Worm (Caenorhabditis elegans) whole organism, mixed stage, embryonic: ENCODE measurements around the gene W04E12.7.

Experiments
- blmp-1 ChIP-seq: fragments of 150-350 bp; optimal IDR thresholded peaks from 2 replicates; lab custom pipeline; 2014; ENCODE audit warnings: missing biosample characterization, missing genetic modification characterization
- elt-3 ChIP-seq: fragments of 150-350 bp; optimal IDR thresholded peaks from 2 replicates; lab custom pipeline; 2014; ENCODE audit warnings: missing biosample characterization, missing genetic modification characterization
- lin-13 ChIP-seq: fragments of 150-350 bp; optimal IDR thresholded peaks from 2 replicates; lab custom pipeline; 2014; ENCODE audit warnings: missing biosample characterization, missing genetic modification characterization
- mep-1 ChIP-seq: fragments of 150-350 bp; optimal IDR thresholded peaks from 2 replicates; lab custom pipeline; 2017; ENCODE audit warnings: missing biosample characterization, missing genetic modification reagents, missing genetic modification characterization, inconsistent platforms
- nhr-12 ChIP-seq: fragments of 150-350 bp; optimal IDR thresholded peaks from 2 replicates; lab custom pipeline; 2014; ENCODE audit warnings: missing biosample characterization, missing genetic modification characterization
- nhr-237 ChIP-seq: fragments of 150-350 bp; optimal IDR thresholded peaks from 2 replicates; lab custom pipeline; 2014; ENCODE audit warnings: missing biosample characterization, missing genetic modification characterization
- nhr-76 ChIP-seq: sonication (generic microtip); optimal IDR thresholded peaks from 2 replicates; lab custom pipeline; 2017; ENCODE audit warnings: missing biosample characterization, missing genetic modification characterization
- pha-4 ChIP-seq: fragments of 150-350 bp; optimal IDR thresholded peaks from 2 replicates; lab custom pipeline; 2018; ENCODE audit warnings: missing biosample characterization, missing genetic modification reagents, missing genetic modification characterization
- snpc-4 ChIP-seq: fragments of 150-350 bp; optimal IDR thresholded peaks from 2 replicates; lab custom pipeline; 2014; ENCODE audit warnings: missing biosample characterization, missing genetic modification characterization
- sptf-1 ChIP-seq: sonication (generic microtip); optimal IDR thresholded peaks from 2 replicates; lab custom pipeline; 2017; ENCODE audit warnings: mild to moderate bottlenecking, missing genetic modification characterization, moderate library complexity, missing compliant biosample characterization
- unc-120 ChIP-seq: sonication (generic microtip); optimal IDR thresholded peaks from 2 replicates; lab custom pipeline; 2017; ENCODE audit warnings: missing genetic modification characterization, missing compliant biosample characterization; ENCODE audit not compliant: poor library complexity, severe bottlenecking
- unc-39 ChIP-seq: fragments of 150-350 bp; optimal IDR thresholded peaks from 2 replicates; lab custom pipeline; 2014; ENCODE audit warnings: missing biosample characterization, missing genetic modification characterization
- unc-62 ChIP-seq: fragments of 150-350 bp; optimal IDR thresholded peaks from 2 replicates; lab custom pipeline; 2014; ENCODE audit warnings: missing biosample characterization, missing genetic modification reagents, missing genetic modification characterization
- ztf-11 ChIP-seq: fragments of 150-350 bp; optimal IDR thresholded peaks from 2 replicates; lab custom pipeline; 2014; ENCODE audit warnings: missing biosample characterization, missing genetic modification characterization

DNA sequence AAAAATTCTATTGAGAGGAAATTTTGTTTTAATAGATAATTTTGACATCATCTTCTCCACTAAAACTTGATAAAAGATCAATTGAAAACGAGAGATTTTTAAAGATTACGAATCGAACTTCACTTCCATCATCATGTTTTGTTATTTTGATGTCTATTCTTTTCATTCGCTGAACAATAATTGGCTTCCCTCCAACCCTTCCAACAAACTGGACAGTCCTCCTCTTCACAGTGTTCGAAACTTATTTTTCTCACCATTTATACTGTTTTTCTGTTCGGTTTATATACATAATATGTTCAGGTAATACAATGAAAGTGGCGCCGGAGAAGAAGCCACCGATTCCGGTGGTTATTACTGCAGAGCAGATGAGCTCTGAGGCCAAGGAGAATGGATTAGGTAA is 23.4 kb upstream of the W04E12.7 start, which contains the start of gene M162.5:
- TF ChIP-seq unc-120 (tag; lab: Kevin White, UChicago) = no peak
- no peak for TF ChIP-seq snpc-4 (tag; lab: Kevin White, UChicago)
- no peak for TF ChIP-seq ztf-11
- TF ChIP-seq sptf-1 (tag; lab: Kevin White, UChicago) = no peak
- no peak for TF ChIP-seq nhr-12 (tag; lab: Kevin White, UChicago)
- TF ChIP-seq mep-1 (tag; lab: Kevin White, UChicago) = no peak
- TF ChIP-seq unc-39 (tag; lab: Kevin White, UChicago) = no peak
- TF ChIP-seq lin-13 (tag; lab: Kevin White, UChicago) = no peak
- TF ChIP-seq blmp-1 (tag; lab: Kevin White, UChicago) = no peak
- no peak for TF ChIP-seq nhr-76
- no peak for TF ChIP-seq nhr-237 (tag; lab: Kevin White, UChicago)
- TF ChIP-seq pha-4 (tag; lab: Kevin White, UChicago) = no peak
- TF ChIP-seq unc-62 (GFP tag; lab: Kevin White, UChicago) = no peak
- no peak for TF ChIP-seq elt-3 (tag; lab: Kevin White, UChicago)
